Worm (Caenorhabditis elegans) whole organism, L4/young adult: ENCODE data around the gene nspg-3.

ENCODE experiments used
- W03F9.2 ChIP-seq: fragments of 150-350 bp; optimal IDR thresholded peaks from 2 replicates; lab custom pipeline; 2014; ENCODE audit warnings: missing biosample characterization, missing genetic modification characterization
- dao-5 ChIP-seq: sonication (generic microtip); optimal IDR thresholded peaks from 2 replicates; lab custom pipeline; 2016; ENCODE audit warnings: missing genotype, missing genetic modification characterization, moderate library complexity, missing compliant biosample characterization
- him-1 ChIP-seq: sonication (generic microtip); optimal IDR thresholded peaks from 2 replicates; lab custom pipeline; 2016; ENCODE audit warnings: missing genotype, missing genetic modification reagents, missing genetic modification characterization, missing compliant biosample characterization

nspg-3 gene

DNA sequence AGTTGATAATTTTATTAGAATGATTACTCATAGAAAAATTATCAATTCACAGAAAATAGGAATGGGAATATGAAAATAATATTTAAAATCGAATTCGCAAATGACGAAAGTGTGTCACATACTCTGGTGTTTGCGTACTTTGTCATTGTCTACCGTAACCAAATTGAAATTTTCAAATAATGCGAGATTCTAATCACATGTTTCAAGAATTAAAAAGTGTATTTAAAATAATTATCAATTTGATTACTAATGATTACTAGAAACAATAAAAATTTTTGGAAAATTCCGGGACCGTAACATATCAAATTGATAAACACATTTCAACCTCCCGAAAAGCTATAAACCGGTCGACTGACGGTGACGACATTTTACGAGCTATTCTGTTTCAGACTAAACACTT, at the start of gene nspg-3, which contains the start of gene fbf-2:
nspg-3 (plus strand) TSS at position 388 of the 400 bp plus-strand sequence.
fbf-2 (minus strand) TSS at position 101 of the 400 bp plus-strand sequence.
- no peak for TF ChIP-seq dao-5
- TF ChIP-seq W03F9.2 = no peak

DNA sequence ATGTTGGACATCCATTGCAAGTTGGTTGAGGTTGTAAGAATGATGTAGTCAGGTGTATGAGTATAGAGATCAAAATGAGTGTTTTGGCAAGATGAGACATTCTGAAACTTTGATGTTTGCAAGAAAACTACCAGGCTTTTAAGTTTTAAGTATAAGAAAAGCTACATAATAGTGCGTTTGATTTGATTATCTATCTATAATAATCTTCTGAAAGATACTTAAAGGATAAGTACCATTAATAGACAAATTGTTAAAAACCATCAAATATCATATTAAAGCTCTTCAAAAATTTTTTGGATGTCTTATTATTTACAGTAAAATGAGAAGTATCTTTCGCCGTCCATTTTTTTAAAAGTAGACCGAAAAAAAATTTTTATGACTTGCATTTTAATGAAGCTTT, 48.4 kb upstream of the nspg-3 start, which contains the start of gene R12C12.10:
R12C12.10 (minus strand) TSS at position 101 of the 400 bp plus-strand sequence.
- TF ChIP-seq dao-5 (no peak), W03F9.2 (no peak), him-1 (no peak)

DNA sequence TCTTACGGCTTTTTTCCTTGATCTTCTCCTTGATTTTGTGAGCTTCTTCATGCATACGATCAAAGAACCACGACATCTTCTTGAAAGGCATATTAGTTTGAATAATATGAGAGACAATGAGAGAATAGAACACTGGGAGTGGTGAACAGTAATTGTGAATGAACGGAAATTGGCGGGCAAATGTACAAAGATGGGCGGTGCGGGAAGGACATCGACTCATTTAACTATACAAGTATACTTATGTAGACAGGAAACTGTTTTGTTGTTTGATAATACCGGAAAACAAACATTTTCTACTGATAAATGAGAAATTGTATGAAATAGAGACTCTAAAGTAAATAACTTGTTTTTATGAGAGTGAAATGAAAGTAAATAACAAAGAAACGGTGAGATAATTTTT, 46.5 kb upstream of the nspg-3 start, which contains the start of gene R12C12.5:
R12C12.5 (minus strand) TSS at position 101 of the 400 bp plus-strand sequence.
- TF ChIP-seq dao-5 (no peak), W03F9.2 (no peak), him-1 (no peak)

DNA sequence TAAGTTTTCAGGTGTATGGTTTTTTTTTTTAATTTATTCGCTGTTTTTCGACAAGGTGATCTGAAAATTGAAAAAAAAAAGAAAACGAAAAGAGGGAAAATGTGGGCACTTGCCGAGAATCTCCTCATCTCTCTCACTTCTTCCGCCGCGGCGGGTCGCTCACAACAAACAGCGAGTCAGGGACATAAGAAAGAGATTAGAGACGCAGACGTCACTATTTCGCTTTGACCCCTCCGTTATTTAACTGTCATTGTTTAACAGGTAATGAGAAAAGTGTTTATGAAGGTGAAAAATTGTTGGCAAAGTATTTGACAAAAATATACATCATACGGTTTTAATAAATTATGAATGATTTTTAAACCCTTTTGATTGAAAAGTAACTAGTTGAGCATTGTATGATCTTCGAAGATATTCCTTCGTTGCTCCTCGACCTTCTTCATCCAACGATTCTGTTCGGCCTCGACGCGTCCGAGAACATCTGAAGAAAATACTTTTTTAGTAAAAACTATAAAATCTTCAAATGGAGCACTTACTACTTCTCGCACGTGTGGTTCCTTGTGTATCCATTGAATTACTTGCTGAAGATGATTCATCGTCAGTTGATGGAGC, 45.4 kb upstream of the nspg-3 start:
- TF ChIP-seq him-1 (no peak), dao-5 (no peak), W03F9.2 (no peak)

DNA sequence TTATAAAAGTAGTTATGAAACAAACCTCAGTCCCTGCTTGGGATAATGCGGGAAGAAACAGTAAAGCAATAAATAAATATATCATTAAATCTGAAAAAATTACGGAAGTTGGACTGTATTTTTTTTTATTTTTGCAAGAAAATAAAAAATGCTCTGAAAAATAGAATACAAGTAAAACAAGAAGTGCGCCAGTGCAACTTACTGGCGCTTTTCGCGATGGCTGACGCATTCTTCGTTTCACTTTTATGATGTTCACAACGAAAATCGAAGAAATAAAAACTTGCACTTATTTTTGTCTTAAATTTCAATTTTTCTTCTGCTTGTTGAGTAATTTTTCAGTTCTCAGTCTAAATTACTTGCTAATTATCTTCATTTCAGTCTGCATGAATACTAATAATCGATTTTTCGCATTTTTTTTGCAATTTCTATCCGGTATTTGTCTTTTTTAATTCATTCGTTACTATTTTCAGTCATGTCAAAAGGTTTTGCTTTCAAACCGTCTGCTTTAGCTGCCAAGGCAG, 43.9 kb upstream of the nspg-3 start, which contains the start of the genes R12C12.6 and ran-5:
R12C12.6 (minus strand) TSS at position 229 of the 521 bp plus-strand sequence.
ran-5 (plus strand) TSS at position 471 of the 521 bp plus-strand sequence.
- TF ChIP-seq W03F9.2 (peak; percentile 88), dao-5 (no peak), him-1 (peak; percentile 36)

DNA sequence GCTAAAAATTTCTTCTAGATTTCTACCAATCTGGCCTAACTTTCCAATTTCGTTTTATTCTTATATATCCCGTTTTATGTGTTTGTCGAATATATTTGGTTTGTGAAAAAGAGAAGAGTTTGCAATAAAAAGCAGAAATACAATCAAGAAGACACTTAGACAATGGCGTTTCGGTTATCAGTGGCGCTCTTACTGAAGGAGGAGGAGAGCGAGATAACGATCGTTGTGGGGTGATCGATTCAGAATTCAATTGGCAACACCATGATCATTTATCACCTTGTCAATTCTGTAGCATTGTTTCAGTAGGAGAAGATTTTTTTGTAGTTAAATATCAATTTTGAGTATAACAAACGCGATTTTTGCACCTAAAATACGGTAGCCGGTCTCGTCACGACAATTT, 42.0 kb upstream of the nspg-3 start:
- no peak for TF ChIP-seq dao-5
- no peak for TF ChIP-seq W03F9.2
- no peak for TF ChIP-seq him-1

DNA sequence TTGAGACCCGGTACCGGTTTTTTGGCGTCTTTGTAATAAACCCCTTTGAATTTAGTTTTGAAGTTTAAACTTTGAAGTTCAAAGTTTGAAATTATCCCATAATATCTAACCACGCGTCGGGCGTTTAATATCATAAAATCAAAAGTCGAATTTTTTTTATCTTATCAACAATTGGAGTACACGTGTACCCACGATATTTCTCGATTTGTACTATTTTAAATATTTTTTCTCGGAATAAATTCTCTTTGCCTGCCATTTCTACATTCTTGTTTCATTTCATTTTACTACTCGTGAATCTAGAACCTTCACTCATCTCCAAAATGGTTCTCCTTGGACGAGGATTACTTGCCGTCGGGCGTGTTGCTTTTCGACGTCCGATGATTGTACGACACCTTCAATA, 41.4 kb upstream of the nspg-3 start, which contains the start of gene gldc-1:
gldc-1 (plus strand) TSS at position 301 of the 400 bp plus-strand sequence.
- TF ChIP-seq him-1 (no peak), dao-5 (no peak), W03F9.2 (no peak)

DNA sequence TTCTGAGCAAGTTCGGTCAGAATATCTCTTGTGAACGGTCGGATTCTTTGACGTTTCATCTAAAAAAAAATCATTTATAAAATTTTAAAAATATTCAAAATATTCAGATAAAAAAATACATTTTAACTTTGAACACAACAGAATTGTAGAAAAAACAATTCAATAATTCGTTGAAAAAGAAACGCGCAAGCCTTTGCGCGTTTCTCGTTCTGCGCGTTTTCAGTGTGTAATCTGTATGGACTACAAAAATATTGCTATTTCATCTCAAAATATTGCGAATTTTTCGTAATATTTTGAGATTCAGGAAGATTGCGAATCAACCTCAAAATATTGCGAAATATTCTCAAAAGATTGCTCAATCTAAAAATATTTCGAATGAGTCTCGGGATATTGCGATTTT, 35.6 kb upstream of the nspg-3 start, which contains the start of gene R12C12.7:
R12C12.7 (minus strand) TSS at position 59 of the 400 bp plus-strand sequence.
- TF ChIP-seq dao-5 (no peak), him-1 (no peak), W03F9.2 (no peak)

DNA sequence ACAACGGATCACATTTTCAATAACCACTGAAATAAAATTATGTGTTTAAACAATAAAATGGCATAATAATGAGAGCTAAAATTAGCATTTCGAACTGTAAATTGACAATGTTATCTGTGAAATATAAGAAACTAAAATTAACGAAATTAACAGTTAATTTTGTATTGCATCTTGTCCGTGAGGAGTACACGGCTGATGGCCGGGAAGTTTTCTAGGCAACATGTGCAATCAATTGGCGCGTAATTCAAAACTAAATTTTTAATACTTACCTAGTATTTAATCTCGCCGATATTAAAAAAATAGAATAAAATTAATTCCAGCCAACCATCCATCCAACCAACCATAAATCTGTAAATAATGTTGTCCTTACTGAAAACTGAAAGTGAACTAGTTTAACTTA, 30.1 kb upstream of the nspg-3 start:
- TF ChIP-seq dao-5 (no peak), him-1 (peak; percentile 40), W03F9.2 (peak; percentile 69)

DNA sequence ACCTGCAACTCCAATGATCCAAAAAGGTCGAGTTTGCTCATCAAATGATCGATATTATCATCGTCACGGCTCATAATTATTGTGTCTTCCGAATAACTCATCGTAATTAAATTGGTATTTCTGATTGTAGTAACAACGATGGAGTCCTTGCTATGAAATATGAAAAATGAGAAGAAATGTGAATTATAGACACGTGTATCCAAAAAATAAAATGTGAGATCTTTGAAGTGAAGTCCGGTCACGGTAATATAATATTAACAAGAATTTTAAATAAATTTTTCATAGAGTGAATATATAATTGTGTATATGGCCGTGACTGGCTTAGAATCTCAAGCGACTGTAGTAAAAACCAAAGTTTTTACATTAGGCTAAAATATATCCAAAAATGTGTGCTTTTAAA, 24.5 kb upstream of the nspg-3 start, which contains the start of gene H12I13.1:
H12I13.1 (minus strand) TSS at position 101 of the 400 bp plus-strand sequence.
- TF ChIP-seq dao-5 = no peak
- no peak for TF ChIP-seq W03F9.2
- TF ChIP-seq him-1 = no peak

DNA sequence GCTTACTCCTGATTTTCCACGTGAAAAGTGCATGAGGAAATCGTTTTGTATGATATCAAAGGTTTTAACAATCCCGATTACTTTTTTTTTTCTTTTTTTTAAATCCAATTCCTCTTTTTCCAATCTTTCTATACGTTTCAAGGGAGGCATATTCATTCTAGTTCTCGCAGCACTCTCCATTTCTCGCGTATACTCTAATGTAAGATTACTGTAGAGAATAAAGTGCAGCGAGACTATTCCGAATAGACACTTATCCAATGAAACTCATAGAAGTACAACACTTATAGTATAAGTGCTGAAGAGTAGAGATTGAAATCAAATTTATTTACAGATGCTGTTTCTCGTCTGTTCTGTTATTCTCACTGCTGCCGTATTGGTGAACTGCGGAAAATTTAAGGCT, 14.0 kb upstream of the nspg-3 start, which contains the start of gene H12I13.6:
H12I13.6 (plus strand) TSS at position 301 of the 400 bp plus-strand sequence.
- TF ChIP-seq dao-5 = no peak
- TF ChIP-seq W03F9.2 = no peak
- TF ChIP-seq him-1 = no peak

DNA sequence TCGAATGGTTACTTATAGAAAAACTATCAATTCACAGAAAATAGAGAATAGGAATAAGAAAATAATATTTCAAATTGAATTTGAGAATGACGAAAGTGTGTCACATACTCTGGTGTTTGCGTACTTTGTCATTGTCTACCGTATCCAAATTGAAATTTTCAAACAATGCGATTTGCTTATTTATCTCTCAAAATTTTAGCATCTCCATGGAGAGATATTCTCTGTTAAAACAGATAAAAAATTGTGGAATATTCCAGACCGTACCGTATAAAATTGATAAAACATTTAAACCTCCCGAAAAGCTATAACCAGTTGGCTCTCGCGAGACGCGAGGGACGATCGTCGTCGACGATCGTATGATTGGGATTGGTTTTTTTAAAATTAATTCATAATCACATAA, 10.8 kb upstream of the nspg-3 start, which contains the start of gene fbf-1:
fbf-1 (minus strand) TSS at position 101 of the 400 bp plus-strand sequence.
- TF ChIP-seq dao-5 = no peak
- no peak for TF ChIP-seq him-1
- TF ChIP-seq W03F9.2 = no peak

DNA sequence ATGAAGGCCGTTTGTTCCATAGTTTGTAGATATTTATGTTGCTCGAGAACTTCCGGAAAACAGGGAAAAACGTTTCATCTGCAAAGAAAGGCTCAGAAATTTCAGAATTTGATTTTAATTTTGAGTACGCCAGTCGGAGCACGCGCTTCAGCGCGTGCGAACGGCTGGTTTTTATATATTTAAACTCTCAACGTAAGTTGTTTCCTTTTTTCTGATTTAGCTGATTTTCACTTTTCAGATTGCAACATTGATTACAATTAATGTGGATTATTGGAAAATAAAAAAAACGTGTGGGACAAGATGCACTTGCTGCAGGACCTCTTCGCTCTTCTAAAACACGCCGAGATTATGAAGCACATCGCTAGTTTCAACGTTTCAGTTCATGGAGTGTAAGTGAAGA, 8.9 kb upstream of the nspg-3 start, which contains the start of gene F21H12.3:
F21H12.3 (plus strand) TSS at position 301 of the 400 bp plus-strand sequence.
- TF ChIP-seq dao-5 = no peak

DNA sequence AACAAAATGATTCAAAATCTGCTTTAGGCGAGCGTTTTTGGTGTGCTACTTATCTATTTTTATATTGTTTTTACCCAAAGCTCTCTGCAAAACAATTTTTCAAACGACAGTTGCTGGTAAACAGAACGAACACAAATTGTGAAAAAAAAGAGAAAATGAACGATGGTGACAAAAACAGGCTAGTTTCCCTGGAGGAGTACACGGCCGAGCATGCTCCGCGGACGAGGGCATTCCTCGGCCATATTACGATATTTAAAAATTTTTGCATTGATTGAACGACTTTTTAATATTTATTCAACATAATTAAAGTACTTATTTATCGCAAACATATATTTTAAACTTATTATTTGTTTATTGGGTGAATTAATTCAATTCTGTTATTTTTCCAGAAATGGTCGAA, 5.9 kb downstream of the nspg-3 start, which contains the start of the genes tpp-2 and rbbp-5:
tpp-2 (minus strand) TSS at position 157 of the 400 bp plus-strand sequence.
rbbp-5 (plus strand) TSS at position 390 of the 400 bp plus-strand sequence.
- no peak for TF ChIP-seq dao-5

DNA sequence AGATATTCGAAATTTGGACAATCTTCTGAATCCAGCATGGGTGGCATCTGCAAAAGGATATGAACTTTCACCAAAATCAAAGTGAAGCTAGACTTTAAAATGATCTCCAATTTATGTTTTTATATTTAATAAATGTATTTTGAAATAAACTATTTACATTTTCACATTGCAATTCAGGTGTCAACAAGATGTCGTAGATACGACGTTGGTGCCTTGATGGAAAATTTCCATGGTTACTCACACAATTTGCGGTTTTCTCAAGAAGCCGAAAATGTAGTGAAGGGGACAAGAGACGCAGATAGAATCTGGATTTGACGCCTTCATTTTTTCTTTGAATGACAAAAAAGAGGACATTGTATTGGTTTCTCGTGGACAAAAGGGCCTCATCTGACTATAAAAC, 7.9 kb downstream of the nspg-3 start, which contains the start of gene rgs-3:
rgs-3 (plus strand) TSS at position 301 of the 400 bp plus-strand sequence.
- TF ChIP-seq W03F9.2 = no peak
- TF ChIP-seq him-1 = no peak
- TF ChIP-seq dao-5 = no peak

DNA sequence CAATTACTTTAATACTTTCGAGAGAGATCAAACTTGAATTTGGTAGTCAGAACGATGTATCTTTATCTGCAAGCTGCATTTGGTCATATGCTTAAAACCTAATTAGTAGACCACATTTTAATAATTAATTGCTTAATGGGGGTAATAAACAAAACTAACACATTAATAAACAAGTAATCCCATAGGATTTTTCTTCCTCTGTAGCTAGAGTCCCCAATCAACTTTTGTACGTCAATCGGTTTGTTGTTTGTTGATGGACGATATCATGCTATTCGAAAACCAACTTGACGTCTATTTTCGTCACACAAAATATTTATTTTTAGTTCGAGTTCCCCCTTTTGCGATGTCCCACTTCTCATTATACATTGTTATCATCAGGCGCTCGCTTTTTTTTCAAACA, 9.9 kb downstream of the nspg-3 start:
- TF ChIP-seq him-1 = no peak
- TF ChIP-seq dao-5 = no peak
- no peak for TF ChIP-seq W03F9.2
